Worm (Caenorhabditis elegans) whole organism, L4 larva: ENCODE measurements around the gene Y116F11B.2.
A peak's percentile ranks its signal among the peaks of the same experiment; 100 is the strongest.

Experiments
- T20F7.1 ChIP-seq: fragments of 200-800 bp; sonication (Bioruptor generic); optimal IDR thresholded peaks from 2 replicates; lab custom pipeline; 2018; ENCODE audit warnings: mild to moderate bottlenecking, missing genetic modification characterization, missing compliant biosample characterization
- Y105C5A.15 ChIP-seq: fragments of 200-800 bp; sonication (Bioruptor generic); IDR thresholded peaks from 2 replicates; pipeline ENCODE4 v1.3.6; 2022; ENCODE audit warnings: missing genetic modification characterization, missing compliant biosample characterization
- ZK337.2 ChIP-seq: fragments of 200-800 bp; sonication (Bioruptor generic); IDR thresholded peaks from 2 replicates; pipeline ENCODE4 v1.3.6; 2022; ENCODE audit warnings: missing genetic modification reagents, missing genetic modification characterization, missing compliant biosample characterization
- ZK546.5 ChIP-seq, 2 experiments: sonication (generic microtip); optimal IDR thresholded peaks; 2 replicates each; lab custom pipeline; 2017; ENCODE audit warnings: missing biosample characterization in 2 of 2, missing genetic modification characterization in 2 of 2
- aha-1 ChIP-seq: fragments of 150-350 bp; peaks from one replicate; lab custom pipeline; 2014; ENCODE audit warnings: missing biosample characterization, missing genetic modification characterization
- aly-2 ChIP-seq: sonication (generic microtip); optimal IDR thresholded peaks from 2 replicates; lab custom pipeline; 2018; ENCODE audit warnings: missing biosample characterization, missing genetic modification characterization
- ama-1 ChIP-seq: fragments of 150-350 bp; optimal IDR thresholded peaks from 2 replicates; lab custom pipeline; 2014; ENCODE audit warnings: inconsistent platforms, mixed read lengths
- ceh-32 ChIP-seq: sonication (generic microtip); optimal IDR thresholded peaks from 2 replicates; lab custom pipeline; 2016; ENCODE audit warnings: mild to moderate bottlenecking, missing genetic modification characterization, missing compliant biosample characterization; ENCODE audit not compliant: poor library complexity
- ceh-82 ChIP-seq: sonication (generic microtip); optimal IDR thresholded peaks from 2 replicates; lab custom pipeline; 2017; ENCODE audit warnings: missing biosample characterization, missing genetic modification characterization
- cey-2 ChIP-seq: sonication (generic microtip); optimal IDR thresholded peaks from 3 replicates; lab custom pipeline; 2017; ENCODE audit warnings: missing genetic modification characterization, mild to moderate bottlenecking, missing compliant biosample characterization, antibody characterized with exemption, borderline replicate concordance; ENCODE audit not compliant: insufficient read depth
- daf-16 ChIP-seq, 3 experiments: sonication (generic microtip); optimal IDR thresholded peaks; 2 replicates each; lab custom pipeline; 2016 to 2017; ENCODE audit warnings: missing genetic modification characterization in 3 of 3, missing genetic modification reagents in 3 of 3, mild to moderate bottlenecking in 2 of 3, missing compliant biosample characterization in 2 of 3, missing biosample characterization in 1 of 3, moderate library complexity in 1 of 3
- daf-19 ChIP-seq: fragments of 200-800 bp; sonication (Bioruptor generic); conservative IDR thresholded peaks from 2 replicates; pipeline ENCODE4 v1.3.6; 2022; ENCODE audit warnings: missing genetic modification characterization, missing compliant biosample characterization
- dmd-6 ChIP-seq: fragments of 200-800 bp; sonication (Bioruptor generic); IDR thresholded peaks from 2 replicates; pipeline ENCODE4 v1.3.6; 2022; ENCODE audit warnings: missing genetic modification reagents, missing genetic modification characterization, missing compliant biosample characterization
- dmd-9 ChIP-seq: fragments of 200-800 bp; sonication (Bioruptor generic); IDR thresholded peaks from 2 replicates; pipeline ENCODE4 v1.3.6; 2022; ENCODE audit warnings: missing genetic modification reagents, missing genetic modification characterization, missing compliant biosample characterization
- duxl-1 ChIP-seq: sonication (generic microtip); optimal IDR thresholded peaks from 2 replicates; lab custom pipeline; 2016; ENCODE audit warnings: mild to moderate bottlenecking, missing genetic modification characterization, moderate library complexity, missing compliant biosample characterization; ENCODE audit not compliant: poor library complexity
- dve-1 ChIP-seq: sonication (generic microtip); optimal IDR thresholded peaks from 2 replicates; lab custom pipeline; 2017; ENCODE audit warnings: antibody characterized with exemption, mild to moderate bottlenecking, missing genetic modification characterization, missing compliant biosample characterization; ENCODE audit not compliant: insufficient read depth
- egl-27 ChIP-seq: sonication (generic microtip); optimal IDR thresholded peaks from 3 replicates; lab custom pipeline; 2017; ENCODE audit warnings: missing biosample characterization, missing genetic modification reagents, missing genetic modification characterization
- fos-1 ChIP-seq: fragments of 150-350 bp; optimal IDR thresholded peaks from 2 replicates; lab custom pipeline; 2014; ENCODE audit warnings: missing biosample characterization, missing genetic modification characterization
- hlh-11 ChIP-seq: fragments of 200-800 bp; sonication (Bioruptor generic); optimal IDR thresholded peaks from 2 replicates; lab custom pipeline; 2018; ENCODE audit warnings: mild to moderate bottlenecking, missing genetic modification characterization, missing compliant biosample characterization
- lim-7 ChIP-seq: fragments of 200-800 bp; sonication (Bioruptor generic); IDR thresholded peaks from 2 replicates; pipeline ENCODE4 v1.3.6; 2022; ENCODE audit warnings: missing genetic modification characterization, missing compliant biosample characterization
- lin-1 ChIP-seq: fragments of 200-800 bp; sonication (Bioruptor generic); IDR thresholded peaks from 2 replicates; pipeline ENCODE4 v1.3.6; 2022; ENCODE audit warnings: missing genetic modification reagents, missing genetic modification characterization, missing compliant biosample characterization
- lin-13 ChIP-seq: fragments of 150-350 bp; optimal IDR thresholded peaks from 2 replicates; lab custom pipeline; 2014; ENCODE audit warnings: missing biosample characterization, missing genetic modification reagents, missing genetic modification characterization
- lin-38 ChIP-seq: fragments of 200-800 bp; sonication (Bioruptor generic); IDR thresholded peaks from 2 replicates; pipeline ENCODE4 v1.3.6; 2022; ENCODE audit warnings: missing genetic modification reagents, missing genetic modification characterization, missing compliant biosample characterization
- lir-3 ChIP-seq: sonication (generic microtip); optimal IDR thresholded peaks from 2 replicates; lab custom pipeline; 2016; ENCODE audit warnings: mild to moderate bottlenecking, missing genetic modification characterization, missing compliant biosample characterization
- madf-5 ChIP-seq, 2 experiments: fragments of 200-800 bp; sonication (Bioruptor generic); IDR thresholded peaks; 2 replicates each; pipeline ENCODE4 v1.3.6; 2022; ENCODE audit warnings: missing compliant biosample characterization in 2 of 2, missing genetic modification characterization in 2 of 2
- mdl-1 ChIP-seq, 2 experiments: fragments of 150-350 bp in 1 of 2; sonication (generic microtip) in 1 of 2; optimal IDR thresholded peaks; 2 replicates each; lab custom pipeline; 2014 to 2017; ENCODE audit warnings: missing biosample characterization in 2 of 2, missing genetic modification characterization in 2 of 2
- mdt-29 ChIP-seq: fragments of 200-800 bp; sonication (Bioruptor generic); IDR thresholded peaks from 2 replicates; pipeline ENCODE4 v1.3.6; 2022; ENCODE audit warnings: missing genetic modification reagents, missing genetic modification characterization, missing compliant biosample characterization
- mxl-3 ChIP-seq: fragments of 200-800 bp; sonication (Bioruptor generic); optimal IDR thresholded peaks from 2 replicates; lab custom pipeline; 2018; ENCODE audit warnings: mild to moderate bottlenecking, missing genetic modification characterization, missing compliant biosample characterization
- nhr-102 ChIP-seq: sonication (generic microtip); optimal IDR thresholded peaks from 2 replicates; lab custom pipeline; 2016; ENCODE audit warnings: mild to moderate bottlenecking, missing genetic modification characterization, moderate library complexity, missing compliant biosample characterization
- nhr-111 ChIP-seq: fragments of 200-800 bp; sonication (Bioruptor generic); optimal IDR thresholded peaks from 2 replicates; lab custom pipeline; 2018; ENCODE audit warnings: mild to moderate bottlenecking, missing genetic modification characterization, missing compliant biosample characterization
- nhr-28 ChIP-seq: fragments of 150-350 bp; optimal IDR thresholded peaks from 2 replicates; lab custom pipeline; 2014; ENCODE audit warnings: missing biosample characterization, missing genetic modification characterization
- pha-4 ChIP-seq, 2 experiments: fragments of 150-350 bp in 1 of 2; fragments of 200-800 bp in 1 of 2; sonication (Bioruptor generic) in 1 of 2; IDR thresholded peaks in 1 of 2; optimal IDR thresholded peaks in 1 of 2; 2 replicates each; pipeline versions ENCODE4 v1.3.6 to Lab custom; 2014 to 2022; ENCODE audit warnings: missing genetic modification characterization in 2 of 2, missing genetic modification reagents in 2 of 2, missing biosample characterization in 1 of 2, missing compliant biosample characterization in 1 of 2
- php-3 ChIP-seq: fragments of 200-800 bp; sonication (Bioruptor generic); IDR thresholded peaks from 2 replicates; pipeline ENCODE4 v1.3.6; 2022; ENCODE audit warnings: missing genetic modification reagents, missing genetic modification characterization, missing compliant biosample characterization
- pqm-1 ChIP-seq: sonication (generic microtip); optimal IDR thresholded peaks from 2 replicates; lab custom pipeline; 2017; ENCODE audit warnings: missing biosample characterization, missing genetic modification characterization
- saeg-2 ChIP-seq: fragments of 200-800 bp; sonication (Bioruptor generic); IDR thresholded peaks from 2 replicates; pipeline ENCODE4 v1.3.6; 2022; ENCODE audit warnings: missing genetic modification reagents, missing genetic modification characterization, missing compliant biosample characterization
- sdz-12 ChIP-seq: fragments of 200-800 bp; sonication (Bioruptor generic); optimal IDR thresholded peaks from 2 replicates; lab custom pipeline; 2018; ENCODE audit warnings: mild to moderate bottlenecking, missing genetic modification characterization, missing compliant biosample characterization
- set-16 ChIP-seq: fragments of 200-800 bp; sonication (Bioruptor generic); IDR thresholded peaks from 2 replicates; pipeline ENCODE4 v1.3.6; 2022; ENCODE audit warnings: missing genetic modification reagents, missing genetic modification characterization, missing compliant biosample characterization
- snpc-4 ChIP-seq: fragments of 150-350 bp; optimal IDR thresholded peaks from 2 replicates; lab custom pipeline; 2014; ENCODE audit warnings: missing biosample characterization, missing genetic modification characterization
- spr-3 ChIP-seq: fragments of 200-800 bp; sonication (Bioruptor generic); optimal IDR thresholded peaks from 2 replicates; lab custom pipeline; 2018; ENCODE audit warnings: mild to moderate bottlenecking, missing genetic modification characterization, missing compliant biosample characterization
- unc-130 ChIP-seq: sonication (generic microtip); optimal IDR thresholded peaks from 2 replicates; lab custom pipeline; 2016; ENCODE audit warnings: missing genetic modification reagents, missing genetic modification characterization, missing compliant biosample characterization
- unc-62 ChIP-seq, 3 experiments: fragments of 150-350 bp in 1 of 3; sonication (generic microtip); optimal IDR thresholded peaks in 2 of 3; peaks in 1 of 3; 1 replicate in 1 of 3; 2 replicates in 2 of 3; lab custom pipeline; 2014 to 2017; ENCODE audit warnings: missing biosample characterization in 3 of 3, missing genetic modification characterization in 3 of 3, missing genetic modification reagents in 3 of 3, missing genotype in 1 of 3
- vab-7 ChIP-seq: fragments of 200-800 bp; sonication (Bioruptor generic); IDR thresholded peaks from 2 replicates; pipeline ENCODE4 v1.3.6; 2022; ENCODE audit warnings: missing genetic modification reagents, missing genetic modification characterization, missing compliant biosample characterization
- zip-2 ChIP-seq: fragments of 150-350 bp; optimal IDR thresholded peaks from 2 replicates; lab custom pipeline; 2014; ENCODE audit warnings: missing biosample characterization, missing genetic modification characterization
- ztf-7 ChIP-seq: fragments of 150-350 bp; optimal IDR thresholded peaks from 2 replicates; lab custom pipeline; 2014; ENCODE audit warnings: missing biosample characterization, missing genetic modification characterization

The Y116F11B.2 gene

DNA sequence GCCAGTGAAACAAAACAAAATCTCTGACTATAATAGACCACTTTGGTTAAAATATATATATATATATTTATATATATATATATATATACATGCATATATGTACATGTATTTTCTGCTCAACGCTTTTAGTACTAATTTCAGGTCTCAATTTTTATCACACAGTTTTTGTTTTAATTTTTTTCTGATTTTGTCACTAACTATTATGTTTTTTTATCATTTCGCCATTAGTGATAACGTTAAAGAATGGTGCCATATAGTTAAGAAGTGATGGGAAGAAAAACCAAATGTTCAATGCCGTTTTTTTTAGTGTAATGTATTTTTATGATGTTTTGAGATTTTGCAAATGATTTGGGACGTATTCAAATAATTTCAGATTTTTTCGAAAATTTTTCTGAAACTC lies 46.6 kb downstream of the Y116F11B.2 start:
- TF ChIP-seq ZK546.5 (tag; optimal IDR thresholded peaks at IDR 0.05; lab: Kevin White, UChicago) (no peak), nhr-111 (GFP tag; lab: Kevin White, UChicago) (no peak), ztf-7 (tag; lab: Kevin White, UChicago) (no peak), madf-5 (GFP tag; IDR thresholded peaks at IDR 0.05; lab: Robert Waterston, UW) (no peak), ama-1 (lab: Kevin White, UChicago) (no peak), Y105C5A.15 (GFP tag; lab: Robert Waterston, UW) (no peak), ZK337.2 (GFP tag; lab: Robert Waterston, UW) (no peak), fos-1 (tag; lab: Kevin White, UChicago) (no peak), mdl-1 (tag; optimal IDR thresholded peaks at IDR 0.05; lab: Kevin White, UChicago) (no peak), mxl-3 (GFP tag; lab: Kevin White, UChicago) (no peak), cey-2 (tag; lab: Kevin White, UChicago) (no peak), duxl-1 (tag; lab: Kevin White, UChicago) (no peak), vab-7 (no peak), daf-19 (no peak), dmd-9 (GFP tag; lab: Robert Waterston, UW) (no peak), lin-13 (GFP tag; lab: Kevin White, UChicago) (no peak), unc-62 (GFP tag; optimal IDR thresholded peaks at IDR 0.05 in 1 of 2; lab: Kevin White, UChicago) (no peak), unc-62 (tag; optimal IDR thresholded peaks at IDR 0.05; lab: Kevin White, UChicago) (no peak), daf-16 (GFP tag; optimal IDR thresholded peaks at IDR 0.05; lab: Kevin White, UChicago) (no peak), daf-16 (tag; optimal IDR thresholded peaks at IDR 0.05; lab: Kevin White, UChicago) (no peak), nhr-28 (tag; lab: Kevin White, UChicago) (peak; percentile 59), lir-3 (tag; lab: Kevin White, UChicago) (no peak), php-3 (GFP tag; lab: Robert Waterston, UW) (0 out of 2 replicates have a peak, but pooled peaks have one; percentile 50), pqm-1 (tag; lab: Kevin White, UChicago) (peak; percentile 13), sdz-12 (GFP tag; lab: Kevin White, UChicago) (no peak), unc-130 (no peak)

DNA sequence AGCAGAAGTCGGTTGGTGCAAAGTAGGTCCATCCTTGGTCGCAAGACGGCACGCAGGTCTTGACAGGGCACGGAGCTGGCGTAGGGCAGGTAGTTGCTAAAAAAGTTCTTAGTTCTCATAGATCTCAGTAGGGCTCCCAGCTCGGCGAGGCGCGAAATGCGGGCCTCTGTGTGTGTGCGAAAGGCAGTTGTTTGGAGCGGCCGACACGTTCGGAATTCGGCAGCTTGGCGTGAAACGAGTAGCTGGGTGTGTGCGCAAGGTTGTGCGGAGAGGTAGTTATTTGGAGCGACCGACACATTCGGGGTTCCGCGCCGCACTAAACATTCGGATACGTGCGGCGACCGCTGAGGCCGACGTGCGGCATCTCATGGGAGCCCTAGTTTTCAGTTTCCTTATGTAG lies 48.1 kb downstream of the Y116F11B.2 start:
- TF ChIP-seq ceh-32 (tag; lab: Kevin White, UChicago) (no peak), set-16 (peak; percentile 76), lim-7 (GFP tag; lab: Robert Waterston, UW) (no peak), zip-2 (tag; lab: Kevin White, UChicago) (no peak), php-3 (GFP tag; lab: Robert Waterston, UW) (no peak), lin-38 (GFP tag; lab: Robert Waterston, UW) (no peak)

- no peak for TF ChIP-seq saeg-2
- peak; percentile 57 for TF ChIP-seq pqm-1 (tag; lab: Kevin White, UChicago)
- no peak for TF ChIP-seq cey-2 (tag; lab: Kevin White, UChicago)
- TF ChIP-seq egl-27 (tag; lab: Kevin White, UChicago): no peak
- TF ChIP-seq mdt-29 (GFP tag; lab: Robert Waterston, UW): no peak
- TF ChIP-seq T20F7.1: no peak
- TF ChIP-seq lin-1: no peak
- no peak for TF ChIP-seq spr-3 (GFP tag; lab: Kevin White, UChicago)
- TF ChIP-seq pha-4 (GFP tag; IDR thresholded peaks at IDR 0.05; lab: Robert Waterston, UW): no peak
- TF ChIP-seq pha-4 (tag; optimal IDR thresholded peaks at IDR 0.05; lab: Kevin White, UChicago): no peak
- no peak for TF ChIP-seq daf-16 (GFP tag; optimal IDR thresholded peaks at IDR 0.05; lab: Kevin White, UChicago)
- peak; percentile 73 for TF ChIP-seq daf-16 (tag; optimal IDR thresholded peaks at IDR 0.05; lab: Kevin White, UChicago)
- peak; percentile 20 for TF ChIP-seq dve-1 (tag; lab: Kevin White, UChicago)
- TF ChIP-seq aha-1 (tag; lab: Kevin White, UChicago): no peak
- no peak for TF ChIP-seq nhr-102 (tag; lab: Kevin White, UChicago)
- no peak for TF ChIP-seq snpc-4 (tag; lab: Kevin White, UChicago)
- peak; percentile 46 for TF ChIP-seq hlh-11
- peak; percentile 57 for TF ChIP-seq nhr-28 (tag; lab: Kevin White, UChicago)
- TF ChIP-seq dmd-6 (GFP tag; lab: Robert Waterston, UW): peak; percentile 84
- no peak for TF ChIP-seq ceh-82 (tag; lab: Kevin White, UChicago)
- TF ChIP-seq aly-2 (tag; lab: Kevin White, UChicago): no peak
Measured at ce11 chrV:19751124-19751523, 49.8 kb downstream of the Y116F11B.2 start, which contains the start of gene clec-49. clec-49 (minus strand) TSS chrV:19751226.
